Fruit fly (Drosophila melanogaster) whole organism, larva: Measurements from ENCODE around the gene eIF1.

Experiments used
- noc ChIP-seq: fragments of 200-800 bp; sonication (Bioruptor generic); optimal IDR thresholded peaks from 3 replicates; lab custom pipeline; 2019; ENCODE audit warnings: missing biosample characterization, mild to moderate bottlenecking, missing genetic modification characterization, moderate library complexity

Gene eIF1

dm6 chr3L:3206263-3206662 is 16.9 kb upstream of the eIF1 start, which contains the start of gene CG33160:
Gene CG33160, minus strand, starts transcription at chr3L:3206363.
- TF ChIP-seq noc (tag; lab: Kevin White, UChicago): no peak

- no peak for TF ChIP-seq noc (tag; lab: Kevin White, UChicago)
Measured at dm6 chr3L:3208895-3209294, 14.2 kb upstream of the eIF1 start, which contains the start of the genes CG32269 and CG32270. Gene CG32269, minus strand, starts transcription at chr3L:3208985. Gene CG32270, minus strand, starts transcription at chr3L:3208985.

- TF ChIP-seq noc (tag; lab: Kevin White, UChicago): no peak
Measured at dm6 chr3L:3218859-3219258, 4.3 kb upstream of the eIF1 start, which contains the start of the genes hob and nSMase. Gene hob, minus strand, starts transcription at chr3L:3218920. Gene nSMase, plus strand, starts transcription at chr3L:3219156.

- TF ChIP-seq noc (tag; lab: Kevin White, UChicago): no peak
Measured at dm6 chr3L:3223390-3223914, 311 bp downstream of the eIF1 start.

- TF ChIP-seq noc (tag; lab: Kevin White, UChicago): no peak
Measured at dm6 chr3L:3224740-3225719, 1.9 kb downstream of the eIF1 start, which contains the start of gene Larp4B. Gene Larp4B, plus strand, starts transcription at chr3L:3224838.

DNA sequence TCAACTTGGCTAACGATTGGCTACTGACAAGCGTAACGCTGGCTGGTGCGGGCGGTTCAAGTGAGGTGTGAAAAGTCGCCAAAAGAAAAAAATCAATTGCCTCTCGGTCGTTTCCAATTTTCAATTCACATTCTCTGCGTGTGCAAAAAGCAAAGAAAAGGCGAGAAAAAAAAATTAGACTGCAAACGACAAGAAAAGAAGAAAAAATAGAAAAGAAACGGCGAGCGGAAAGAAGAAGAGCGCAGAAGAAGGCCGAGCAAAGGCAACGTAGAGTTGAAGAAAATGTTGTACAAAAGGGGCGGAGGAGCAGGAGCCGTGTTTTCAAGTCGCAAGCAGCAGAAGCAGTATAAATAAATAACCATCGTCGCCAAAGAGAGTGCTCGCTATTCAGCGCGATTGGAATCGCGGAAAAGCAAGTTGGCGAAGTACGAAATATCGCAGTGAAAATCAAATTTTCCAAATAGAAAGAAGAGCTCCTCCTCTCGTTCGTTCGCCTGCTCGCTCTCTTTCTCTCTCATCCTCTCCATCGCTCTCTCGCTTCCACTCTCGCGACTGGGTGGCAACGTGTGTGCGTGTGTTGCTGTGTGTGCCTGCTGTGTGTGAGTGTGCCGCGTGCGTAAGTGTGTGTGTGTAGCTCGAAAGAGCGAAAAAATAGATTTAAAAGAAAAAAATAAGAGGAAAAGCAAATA is 2.8 kb downstream of the eIF1 start:
- TF ChIP-seq noc (tag; lab: Kevin White, UChicago): no peak

DNA sequence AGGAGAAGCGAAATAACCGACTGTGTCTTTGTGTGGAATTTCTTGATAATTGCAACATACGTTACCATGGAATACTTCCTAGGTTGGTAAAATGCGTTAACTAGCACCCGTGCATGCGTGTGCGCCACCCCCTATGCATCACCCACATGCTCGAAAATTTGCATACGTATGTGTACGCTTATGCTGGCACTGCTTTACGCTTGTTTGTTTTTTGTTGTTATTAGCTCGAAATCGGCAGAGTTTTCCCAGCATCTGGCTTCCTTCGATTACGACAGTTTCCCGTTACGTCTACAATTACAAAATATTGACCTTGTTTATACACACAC is 3.3 kb downstream of the eIF1 start:
- no peak for TF ChIP-seq noc (tag; lab: Kevin White, UChicago)

DNA sequence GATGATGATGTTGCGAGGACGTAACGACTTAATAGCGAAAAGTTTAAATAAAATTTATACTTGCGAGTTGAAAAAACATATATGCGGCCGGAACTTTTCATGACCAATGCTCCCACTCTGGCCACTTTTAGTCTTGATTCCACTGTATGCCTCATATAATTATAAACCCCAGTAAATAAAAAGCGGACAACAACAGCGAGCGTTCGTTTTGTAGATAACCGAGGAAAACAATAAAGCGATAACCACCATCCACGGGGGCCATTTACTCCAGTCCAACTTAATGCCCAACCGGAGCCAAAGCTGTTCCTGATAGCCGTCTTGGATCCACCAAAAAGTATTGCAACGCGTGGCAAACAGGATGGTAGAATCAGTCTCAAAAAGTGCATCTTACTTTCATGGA is 13.2 kb downstream of the eIF1 start:
- no peak for TF ChIP-seq noc (tag; lab: Kevin White, UChicago)

DNA sequence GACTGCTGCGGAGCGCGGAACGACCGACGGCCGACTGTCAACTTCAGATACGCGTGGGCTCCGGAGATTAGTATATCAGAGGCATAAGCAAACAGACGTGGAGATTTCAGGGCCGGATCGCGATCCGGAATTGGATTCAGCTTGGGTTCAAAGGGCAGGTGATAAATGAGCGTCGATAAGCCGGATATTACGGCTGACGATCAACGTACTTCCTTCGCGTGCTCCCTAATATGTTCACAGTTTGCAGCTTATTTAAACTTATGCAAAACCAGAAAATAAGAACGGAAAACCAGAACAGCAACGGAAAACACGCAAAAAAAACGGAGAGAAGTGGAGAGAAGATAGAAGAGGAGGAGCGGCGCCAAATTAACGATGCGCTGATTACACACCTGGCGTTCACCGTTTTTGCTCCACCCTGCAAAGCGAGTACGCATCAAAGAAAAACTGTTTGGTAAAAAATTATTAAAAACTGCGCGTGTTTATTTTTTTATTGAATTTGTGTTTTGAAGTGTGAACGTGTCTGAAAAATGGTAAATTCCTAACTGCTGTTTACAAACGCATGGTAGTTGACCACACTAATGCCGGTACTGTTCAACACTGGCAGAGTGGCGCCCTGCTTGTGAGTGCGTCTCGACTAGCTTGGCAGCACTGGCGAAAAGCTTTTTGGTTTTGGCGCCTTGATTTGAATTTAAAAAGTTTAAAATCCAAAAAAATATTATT is 16.1 kb downstream of the eIF1 start, which contains the start of gene CG17746:
Gene CG17746, minus strand, starts transcription at position 546 of the 720 bp plus-strand sequence.
- no peak for TF ChIP-seq noc (tag; lab: Kevin White, UChicago)

- peak; percentile 61 for TF ChIP-seq noc (tag; lab: Kevin White, UChicago)
Measured at dm6 chr3L:3239785-3240596, 16.9 kb downstream of the eIF1 start.

DNA sequence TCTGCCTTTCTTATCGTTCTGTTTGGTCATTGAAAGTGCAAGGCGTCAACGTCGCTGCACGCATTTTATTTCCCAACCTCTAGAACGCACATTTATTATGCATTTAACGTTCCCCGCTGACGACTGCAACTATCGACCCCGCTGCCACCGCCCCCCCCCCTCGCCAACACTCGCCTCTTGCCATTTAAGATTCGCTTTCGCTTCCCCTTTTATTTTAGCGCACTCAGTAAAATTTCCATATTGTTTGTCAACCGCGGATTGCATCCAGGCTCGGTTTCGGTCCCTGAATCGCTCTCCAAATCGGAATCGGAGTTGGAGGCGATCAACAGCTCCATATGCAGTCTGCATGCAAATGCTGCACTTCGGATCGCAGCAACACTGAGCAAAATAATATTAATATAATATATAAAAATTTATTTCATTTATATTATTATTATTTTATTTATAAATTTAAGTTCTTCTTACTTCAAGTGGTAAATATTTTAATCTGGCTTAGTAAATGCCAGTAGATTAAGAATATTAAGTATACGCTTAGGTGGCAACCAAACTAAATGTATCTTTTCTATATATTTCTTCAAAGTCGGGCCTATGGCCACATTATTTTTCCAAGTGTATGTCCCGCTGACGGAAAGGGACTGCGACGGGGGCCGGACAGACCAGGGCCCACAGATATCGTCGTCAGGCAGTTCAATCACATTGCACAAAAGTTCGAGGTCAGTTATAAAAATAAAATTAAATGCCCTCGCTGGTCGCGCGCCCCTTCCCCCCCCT is 17.6 kb downstream of the eIF1 start:
- no peak for TF ChIP-seq noc (tag; lab: Kevin White, UChicago)

DNA sequence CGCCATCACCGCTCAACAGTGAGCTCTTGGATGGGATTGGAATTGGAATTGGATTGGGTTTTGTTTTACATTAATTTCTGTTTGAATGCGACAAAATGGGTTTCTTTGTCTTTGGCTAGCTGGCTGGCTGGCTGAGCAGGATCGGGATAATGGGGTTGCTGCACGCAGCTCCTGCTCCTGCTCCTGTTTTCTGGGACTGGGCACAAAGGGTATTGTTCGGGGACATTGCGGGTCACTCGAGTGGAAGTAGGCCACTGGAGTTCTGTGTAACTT is 18.2 kb downstream of the eIF1 start:
- TF ChIP-seq noc (tag; lab: Kevin White, UChicago): no peak

- no peak for TF ChIP-seq noc (tag; lab: Kevin White, UChicago)
Measured at dm6 chr3L:3242121-3243083, 19.3 kb downstream of the eIF1 start.
